Worm (Caenorhabditis elegans) whole organism, L1 larva: ENCODE data around the gene srh-297.

ENCODE experiments used
- fos-1 ChIP-seq: fragments of 150-350 bp; optimal IDR thresholded peaks from 2 replicates; lab custom pipeline; 2014; ENCODE audit warnings: missing biosample characterization, missing genetic modification characterization
- nhr-11 ChIP-seq: fragments of 150-350 bp; optimal IDR thresholded peaks from 2 replicates; lab custom pipeline; 2014; ENCODE audit warnings: missing biosample characterization, missing genetic modification characterization
- snu-23 ChIP-seq: sonication (generic microtip); optimal IDR thresholded peaks from 2 replicates; lab custom pipeline; 2016; ENCODE audit warnings: missing genetic modification characterization, missing compliant biosample characterization
- unc-130 ChIP-seq: fragments of 150-350 bp; optimal IDR thresholded peaks from 2 replicates; lab custom pipeline; 2017; ENCODE audit warnings: missing biosample characterization, missing genetic modification characterization, inconsistent platforms
- unc-30 ChIP-seq: sonication (generic microtip); optimal IDR thresholded peaks from 2 replicates; lab custom pipeline; 2017; ENCODE audit warnings: missing biosample characterization, missing genetic modification characterization

DNA sequence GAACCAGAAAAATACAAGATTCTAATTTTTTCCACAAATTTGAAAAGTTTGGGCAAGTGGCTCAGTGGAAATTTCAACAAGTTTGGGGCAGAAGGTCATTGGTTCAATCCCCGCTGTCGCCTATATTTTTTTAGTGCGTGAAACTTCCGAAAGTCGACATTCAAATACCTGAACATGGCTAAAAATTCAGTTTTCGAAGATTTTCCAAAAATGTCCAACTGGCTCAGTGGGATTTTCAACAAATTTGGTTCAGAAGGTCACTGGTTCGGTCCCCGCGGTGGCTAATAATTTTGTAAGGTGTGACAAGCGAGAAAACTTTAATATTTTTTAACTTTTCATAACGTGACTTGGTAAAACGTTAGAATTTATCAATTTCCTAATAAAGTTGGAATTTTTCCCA is 34.4 kb upstream of the srh-297 start:
- TF ChIP-seq nhr-11 (no peak), unc-30 (tag; lab: Kevin White, UChicago) (no peak), unc-130 (tag; lab: Kevin White, UChicago) (no peak), fos-1 (tag; lab: Kevin White, UChicago) (no peak), snu-23 (no peak)
